Worm (Caenorhabditis elegans) whole organism, mixed stage, embryonic: ENCODE measurements around the gene R102.4.
A peak's percentile ranks its signal among the peaks of the same experiment; 100 is the strongest.

ENCODE experiments used
- M03D4.4 ChIP-seq: sonication (generic microtip); optimal IDR thresholded peaks from 2 replicates; lab custom pipeline; 2017; ENCODE audit warnings: mild to moderate bottlenecking, missing genetic modification characterization, missing compliant biosample characterization
- bed-3 ChIP-seq: fragments of 200-800 bp; sonication (Bioruptor generic); optimal IDR thresholded peaks from 3 replicates; lab custom pipeline; 2018; ENCODE audit warnings: mild to moderate bottlenecking, missing genetic modification characterization, moderate library complexity, missing compliant biosample characterization
- blmp-1 ChIP-seq: fragments of 150-350 bp; optimal IDR thresholded peaks from 2 replicates; lab custom pipeline; 2014; ENCODE audit warnings: missing biosample characterization, missing genetic modification characterization
- ceh-39 ChIP-seq: fragments of 150-350 bp; optimal IDR thresholded peaks from 2 replicates; lab custom pipeline; 2014; ENCODE audit warnings: missing biosample characterization, missing genetic modification characterization
- ceh-83 ChIP-seq: fragments of 200-800 bp; sonication (Bioruptor generic); optimal IDR thresholded peaks from 2 replicates; lab custom pipeline; 2018; ENCODE audit warnings: mild to moderate bottlenecking, missing genetic modification characterization, missing compliant biosample characterization
- ces-1 ChIP-seq: fragments of 150-350 bp; optimal IDR thresholded peaks from 2 replicates; lab custom pipeline; 2014; ENCODE audit warnings: missing biosample characterization, missing genetic modification reagents, missing genetic modification characterization
- cnd-1 ChIP-seq: fragments of 200-800 bp; sonication (Bioruptor generic); optimal IDR thresholded peaks from 2 replicates; lab custom pipeline; 2018; ENCODE audit warnings: mild to moderate bottlenecking, missing genetic modification characterization, missing compliant biosample characterization
- drap-1 ChIP-seq: fragments of 200-800 bp; sonication (Bioruptor generic); optimal IDR thresholded peaks from 3 replicates; lab custom pipeline; 2018; ENCODE audit warnings: mild to moderate bottlenecking, missing genetic modification characterization, missing compliant biosample characterization
- elt-1 ChIP-seq: sonication (generic microtip); optimal IDR thresholded peaks from 2 replicates; lab custom pipeline; 2017; ENCODE audit warnings: missing genetic modification characterization, mild to moderate bottlenecking, missing compliant biosample characterization, antibody characterized with exemption, moderate library complexity, borderline replicate concordance; ENCODE audit not compliant: insufficient read depth
- elt-3 ChIP-seq: fragments of 150-350 bp; optimal IDR thresholded peaks from 2 replicates; lab custom pipeline; 2014; ENCODE audit warnings: missing biosample characterization, missing genetic modification characterization
- ham-2 ChIP-seq: fragments of 200-800 bp; sonication (Bioruptor generic); optimal IDR thresholded peaks from 2 replicates; lab custom pipeline; 2018; ENCODE audit warnings: mild to moderate bottlenecking, missing genetic modification characterization, missing compliant biosample characterization
- hlh-1 ChIP-seq: fragments of 150-350 bp; optimal IDR thresholded peaks from 2 replicates; lab custom pipeline; 2014; ENCODE audit warnings: missing biosample characterization, missing genetic modification reagents, missing genetic modification characterization
- lin-32 ChIP-seq: fragments of 200-800 bp; sonication (Bioruptor generic); optimal IDR thresholded peaks from 2 replicates; lab custom pipeline; 2018; ENCODE audit warnings: mild to moderate bottlenecking, missing genetic modification characterization, missing compliant biosample characterization
- lsy-2 ChIP-seq: fragments of 150-350 bp; optimal IDR thresholded peaks from 2 replicates; lab custom pipeline; 2014; ENCODE audit warnings: missing biosample characterization, missing genetic modification characterization
- mab-5 ChIP-seq: fragments of 150-350 bp; optimal IDR thresholded peaks from 2 replicates; lab custom pipeline; 2014; ENCODE audit warnings: missing biosample characterization, missing genetic modification characterization
- mls-2 ChIP-seq: sonication (generic microtip); optimal IDR thresholded peaks from 2 replicates; lab custom pipeline; 2016; ENCODE audit warnings: mild to moderate bottlenecking, missing genetic modification characterization, moderate library complexity, missing compliant biosample characterization
- nhr-12 ChIP-seq: fragments of 150-350 bp; optimal IDR thresholded peaks from 2 replicates; lab custom pipeline; 2014; ENCODE audit warnings: missing biosample characterization, missing genetic modification characterization
- nhr-2 ChIP-seq: fragments of 150-350 bp; optimal IDR thresholded peaks from 2 replicates; lab custom pipeline; 2014; ENCODE audit warnings: missing biosample characterization, missing genetic modification characterization
- nhr-237 ChIP-seq: fragments of 150-350 bp; optimal IDR thresholded peaks from 2 replicates; lab custom pipeline; 2014; ENCODE audit warnings: missing biosample characterization, missing genetic modification characterization
- nhr-28 ChIP-seq: fragments of 150-350 bp; optimal IDR thresholded peaks from 2 replicates; lab custom pipeline; 2014; ENCODE audit warnings: missing biosample characterization, missing genetic modification characterization
- nhr-76 ChIP-seq: sonication (generic microtip); optimal IDR thresholded peaks from 2 replicates; lab custom pipeline; 2017; ENCODE audit warnings: missing biosample characterization, missing genetic modification characterization
- pha-4 ChIP-seq: fragments of 150-350 bp; optimal IDR thresholded peaks from 2 replicates; lab custom pipeline; 2018; ENCODE audit warnings: missing biosample characterization, missing genetic modification reagents, missing genetic modification characterization
- snpc-4 ChIP-seq: fragments of 150-350 bp; optimal IDR thresholded peaks from 2 replicates; lab custom pipeline; 2014; ENCODE audit warnings: missing biosample characterization, missing genetic modification characterization
- sptf-1 ChIP-seq: sonication (generic microtip); optimal IDR thresholded peaks from 2 replicates; lab custom pipeline; 2017; ENCODE audit warnings: mild to moderate bottlenecking, missing genetic modification characterization, moderate library complexity, missing compliant biosample characterization
- tbx-8 ChIP-seq: fragments of 200-800 bp; sonication (Bioruptor generic); optimal IDR thresholded peaks from 2 replicates; lab custom pipeline; 2018; ENCODE audit warnings: mild to moderate bottlenecking, missing genetic modification characterization, moderate library complexity, missing compliant biosample characterization
- unc-39 ChIP-seq: fragments of 150-350 bp; optimal IDR thresholded peaks from 2 replicates; lab custom pipeline; 2014; ENCODE audit warnings: missing biosample characterization, missing genetic modification characterization
- zip-8 ChIP-seq: fragments of 150-350 bp; optimal IDR thresholded peaks from 2 replicates; lab custom pipeline; 2014; ENCODE audit warnings: missing biosample characterization, missing genetic modification characterization
- ztf-11 ChIP-seq: fragments of 150-350 bp; optimal IDR thresholded peaks from 2 replicates; lab custom pipeline; 2014; ENCODE audit warnings: missing biosample characterization, missing genetic modification characterization

The R102.4 gene

DNA sequence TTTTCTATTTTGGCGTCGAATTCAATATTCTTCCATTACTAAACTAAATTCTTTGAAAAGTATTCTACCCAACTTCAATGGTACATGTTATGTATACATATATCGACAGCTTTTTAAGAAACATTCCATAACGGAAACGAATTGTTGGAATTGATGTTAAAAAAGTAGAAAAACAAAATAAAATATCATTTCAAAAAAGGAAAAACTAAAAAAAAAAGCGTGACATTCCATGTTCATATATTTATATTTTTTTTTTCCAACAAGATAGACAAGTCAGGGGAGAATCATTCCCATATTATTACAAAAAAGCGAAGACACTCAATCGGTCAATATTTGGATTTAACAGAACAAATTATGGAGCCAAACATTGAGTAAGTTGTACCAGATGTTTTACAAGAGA, 10.1 kb upstream of the R102.4 start, which contains the start of gene R102.10:
R102.10 (plus strand) TSS at position 301 of the 400 bp plus-strand sequence.
- TF ChIP-seq lsy-2 (tag; lab: Kevin White, UChicago) = no peak
- TF ChIP-seq tbx-8 (GFP tag; lab: Kevin White, UChicago) = no peak
- no peak for TF ChIP-seq ces-1 (GFP tag; lab: Kevin White, UChicago)
- TF ChIP-seq zip-8 (tag; lab: Kevin White, UChicago) = no peak

DNA sequence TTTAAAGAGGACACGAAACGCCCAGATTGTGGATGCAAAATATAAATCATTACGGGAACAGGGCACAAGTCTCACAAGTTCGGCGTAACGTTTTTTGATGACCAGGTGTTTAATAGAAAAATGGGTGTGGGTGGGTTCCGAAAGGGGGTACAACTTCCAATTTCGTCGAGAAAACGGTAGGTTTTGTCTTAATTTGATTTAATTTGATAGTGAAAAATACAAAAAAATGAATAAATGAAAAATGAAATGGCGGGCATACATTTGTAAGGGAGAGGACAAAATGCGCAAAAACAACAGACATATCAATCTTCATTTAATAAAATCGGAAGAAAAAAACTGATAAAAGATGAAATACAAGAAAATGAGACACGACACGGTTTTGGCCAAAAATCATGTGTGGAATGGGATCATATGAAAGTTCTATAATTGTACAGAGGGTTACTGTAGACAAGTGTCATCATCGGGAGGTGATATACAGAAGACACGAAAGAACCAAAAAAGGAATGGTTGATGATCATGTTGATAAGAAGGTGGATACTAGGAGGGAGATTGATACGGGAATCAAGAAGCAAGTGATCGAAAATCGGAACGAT, 6.9 kb upstream of the R102.4 start:
- no peak for TF ChIP-seq M03D4.4 (tag; lab: Kevin White, UChicago)
- no peak for TF ChIP-seq nhr-12 (tag; lab: Kevin White, UChicago)
- TF ChIP-seq, all 35 proteins: peak for 0

DNA sequence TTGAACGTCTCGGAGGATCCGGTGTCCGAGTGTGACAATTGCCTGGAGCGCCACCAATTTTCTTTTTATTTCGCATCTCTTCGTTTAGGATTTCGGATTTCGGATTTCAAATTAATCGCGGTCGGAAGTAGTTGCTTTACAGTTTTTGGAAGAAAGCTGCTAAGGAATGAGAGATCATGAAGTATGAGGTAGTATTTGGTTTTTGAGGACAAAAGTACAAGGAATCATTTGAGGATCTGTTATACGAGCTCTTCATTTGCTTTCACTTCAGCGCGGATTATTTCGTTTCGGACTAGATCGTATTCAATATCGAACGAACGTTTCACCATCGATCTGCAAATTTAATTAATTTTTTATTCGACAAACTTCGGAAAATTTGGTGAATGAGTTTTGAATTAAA, 4.6 kb upstream of the R102.4 start, which contains the start of gene R102.11:
R102.11 (minus strand) TSS at position 101 of the 400 bp plus-strand sequence.
- no peak for TF ChIP-seq mls-2 (tag; lab: Kevin White, UChicago)
- no peak for TF ChIP-seq ces-1 (GFP tag; lab: Kevin White, UChicago)
- TF ChIP-seq ham-2 (GFP tag; lab: Kevin White, UChicago) = no peak
- no peak for TF ChIP-seq sptf-1 (tag; lab: Kevin White, UChicago)
- no peak for TF ChIP-seq ceh-83
- TF ChIP-seq unc-39 = no peak
- TF ChIP-seq nhr-2 (tag; lab: Kevin White, UChicago) = no peak
- TF ChIP-seq cnd-1 (tag; lab: Kevin White, UChicago) = no peak
- no peak for TF ChIP-seq nhr-237 (tag; lab: Kevin White, UChicago)
- no peak for TF ChIP-seq drap-1
- no peak for TF ChIP-seq nhr-28 (tag; lab: Kevin White, UChicago)
- no peak for TF ChIP-seq M03D4.4 (tag; lab: Kevin White, UChicago)
- TF ChIP-seq zip-8 (tag; lab: Kevin White, UChicago) = no peak
- TF ChIP-seq elt-3 (tag; lab: Kevin White, UChicago) = no peak

DNA sequence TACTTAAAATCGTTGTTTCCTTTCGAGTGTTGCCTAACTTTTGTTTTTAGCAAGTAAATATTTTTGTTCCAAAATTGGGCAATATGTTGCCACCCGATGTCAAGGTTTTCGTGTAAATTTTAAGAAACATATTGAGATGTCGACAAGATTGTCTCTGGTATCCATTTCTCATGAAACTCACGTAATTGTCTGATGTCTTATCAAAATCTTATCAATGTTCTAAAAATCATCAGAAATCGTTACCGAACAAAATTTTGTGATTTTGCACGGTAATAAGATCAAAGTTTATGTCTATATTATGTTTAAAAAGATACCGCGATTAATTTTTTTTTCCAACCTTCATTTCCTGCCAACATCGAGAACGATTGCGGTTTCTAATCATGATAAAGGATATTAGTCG, 3.9 kb upstream of the R102.4 start:
- TF ChIP-seq blmp-1 = no peak

DNA sequence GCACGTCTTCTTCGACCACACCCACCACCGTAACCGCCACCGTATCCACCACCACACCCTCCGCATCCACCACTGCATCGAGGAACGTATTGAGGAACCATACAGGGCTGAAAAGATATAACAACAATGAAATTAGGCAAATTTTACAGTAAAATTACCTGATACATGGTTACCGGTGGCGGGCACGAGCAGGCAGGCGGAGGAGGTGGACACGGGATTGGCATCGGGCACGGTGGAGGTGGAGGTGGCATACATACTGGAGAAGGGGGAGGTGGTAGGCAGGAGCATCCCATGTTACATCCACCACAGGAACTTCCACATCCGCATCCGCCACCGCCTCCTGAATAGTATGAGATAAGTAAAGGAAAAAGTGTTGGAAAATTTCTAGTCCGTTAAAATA, 3.4 kb upstream of the R102.4 start:
- no peak for TF ChIP-seq nhr-12 (tag; lab: Kevin White, UChicago)

DNA sequence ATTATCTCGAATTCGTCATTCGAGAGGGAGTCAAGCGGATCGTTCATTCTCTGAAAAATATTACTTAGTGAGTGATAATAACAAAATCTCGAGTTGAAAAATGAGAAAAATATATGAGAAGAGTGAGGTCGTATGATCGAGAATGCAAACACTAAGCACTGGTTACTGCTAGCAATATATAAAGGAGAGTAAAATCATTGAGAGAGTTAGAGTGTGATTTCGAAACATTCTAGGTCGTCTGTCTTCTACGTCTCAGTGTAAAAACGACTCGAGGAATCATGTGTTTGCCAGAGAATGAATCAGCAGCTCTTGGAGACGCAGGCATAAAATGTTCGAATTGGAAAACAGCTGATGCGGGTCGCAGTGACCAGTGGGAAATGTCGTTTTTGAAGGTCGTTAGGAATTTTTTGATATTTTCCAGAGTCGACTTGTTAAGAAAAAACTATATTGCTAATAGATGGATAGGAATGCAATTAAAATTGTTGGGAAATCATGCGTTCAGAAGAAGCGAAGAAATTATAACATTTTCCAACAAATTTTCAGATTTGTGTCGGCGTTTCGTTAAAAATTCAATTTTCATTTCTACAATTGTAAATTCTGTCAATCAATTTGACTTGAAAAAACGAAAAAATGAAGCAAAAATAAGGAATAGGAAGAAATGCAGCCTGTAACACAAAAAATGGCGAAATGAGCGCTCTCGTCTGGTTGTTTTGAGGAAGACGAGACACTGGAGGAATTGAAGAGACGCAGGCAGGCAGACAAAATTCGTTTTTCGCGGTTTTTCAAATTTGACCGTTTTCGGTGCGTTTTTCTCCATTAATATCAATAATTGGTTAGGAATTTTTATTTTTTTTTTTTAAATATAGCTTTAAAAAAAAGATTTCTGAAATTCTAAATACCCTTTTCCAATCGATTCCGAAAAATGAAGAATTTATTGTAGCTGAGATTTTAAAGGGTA, 2.2 kb upstream of the R102.4 start, which contains the start of gene allo-1:
allo-1 (minus strand) TSS at position 51 of the 958 bp plus-strand sequence.
- TF ChIP-seq lin-32 (GFP tag; lab: Kevin White, UChicago) = no peak
- TF ChIP-seq ces-1 (GFP tag; lab: Kevin White, UChicago) = no peak
- no peak for TF ChIP-seq elt-1
- peak; percentile 10 for TF ChIP-seq lsy-2 (tag; lab: Kevin White, UChicago)
- TF ChIP-seq hlh-1 (tag; lab: Kevin White, UChicago) = peak; percentile 95
- TF ChIP-seq M03D4.4 (tag; lab: Kevin White, UChicago) = no peak
- no peak for TF ChIP-seq nhr-28 (tag; lab: Kevin White, UChicago)
- no peak for TF ChIP-seq nhr-76
- no peak for TF ChIP-seq unc-39
- TF ChIP-seq nhr-12 (tag; lab: Kevin White, UChicago) = no peak
- TF ChIP-seq bed-3 (GFP tag; lab: Kevin White, UChicago) = no peak
- no peak for TF ChIP-seq ztf-11
- TF ChIP-seq zip-8 (tag; lab: Kevin White, UChicago) = no peak
- TF ChIP-seq mls-2 (tag; lab: Kevin White, UChicago) = no peak

DNA sequence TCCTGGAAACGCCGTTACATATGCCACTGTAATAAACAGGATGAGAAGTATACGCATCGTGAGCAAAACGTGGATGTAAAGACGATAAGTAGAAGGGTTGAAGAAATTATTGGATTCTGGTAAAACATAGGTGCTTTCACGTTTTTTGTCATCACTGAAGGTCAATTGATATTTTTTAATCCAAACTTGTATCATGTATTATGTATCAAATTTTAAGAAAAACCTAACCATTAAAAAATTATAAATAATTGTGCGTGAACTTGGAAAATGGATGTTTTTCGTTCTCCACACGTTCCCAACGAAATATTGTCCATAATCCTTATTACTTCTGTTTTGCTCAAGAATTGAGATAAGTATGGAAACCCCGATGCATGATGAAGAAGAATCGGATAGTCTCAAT, 5.0 kb downstream of the R102.4 start, which contains the start of gene R102.8:
R102.8 (minus strand) TSS at position 101 of the 400 bp plus-strand sequence.
- no peak for TF ChIP-seq snpc-4 (tag; lab: Kevin White, UChicago)
- no peak for TF ChIP-seq zip-8 (tag; lab: Kevin White, UChicago)
- TF ChIP-seq bed-3 (GFP tag; lab: Kevin White, UChicago) = no peak
- no peak for TF ChIP-seq lsy-2 (tag; lab: Kevin White, UChicago)
- TF ChIP-seq ceh-39 (tag; lab: Kevin White, UChicago) = no peak
- TF ChIP-seq nhr-237 (tag; lab: Kevin White, UChicago) = no peak
- no peak for TF ChIP-seq M03D4.4 (tag; lab: Kevin White, UChicago)
- no peak for TF ChIP-seq pha-4 (tag; lab: Kevin White, UChicago)
- TF ChIP-seq nhr-28 (tag; lab: Kevin White, UChicago) = no peak
- no peak for TF ChIP-seq mab-5 (tag; lab: Kevin White, UChicago)
- no peak for TF ChIP-seq lin-32 (GFP tag; lab: Kevin White, UChicago)
- TF ChIP-seq ztf-11 = no peak
- TF ChIP-seq cnd-1 (tag; lab: Kevin White, UChicago) = no peak
- TF ChIP-seq tbx-8 (GFP tag; lab: Kevin White, UChicago) = no peak
